Worm (Caenorhabditis elegans): ENCODE data around the gene ins-20.

DNA sequence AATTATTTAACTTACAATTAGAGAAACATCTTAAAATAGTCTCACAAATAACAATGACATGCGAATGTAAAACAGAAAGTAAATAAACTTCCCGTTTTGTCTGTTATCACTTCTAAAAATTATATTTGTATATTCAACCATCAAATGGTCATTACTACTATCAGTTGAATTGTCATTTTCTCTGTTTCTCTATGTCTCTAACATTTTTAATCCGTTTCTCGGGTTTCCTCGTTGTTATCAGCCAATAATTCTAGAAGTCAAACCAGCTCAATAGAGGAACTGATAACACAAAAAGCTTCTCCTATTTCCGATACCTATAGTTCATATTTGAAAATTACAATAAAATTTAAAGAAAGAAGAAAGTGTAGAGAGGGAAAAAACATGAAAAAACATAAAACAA lies 16.0 kb downstream of the ins-20 start:
- TF ChIP-seq F13C5.2 (tag; optimal IDR thresholded peaks at IDR 0.05), result no peak
- TF ChIP-seq hnd-1 (tag; optimal IDR thresholded peaks at IDR 0.05), result no peak
- TF ChIP-seq aly-1 (tag; optimal IDR thresholded peaks at IDR 0.05), result no peak
- no peak for TF ChIP-seq ama-1 (optimal IDR thresholded peaks at IDR 0.05)
- no peak for TF ChIP-seq sea-1 (GFP tag; conservative IDR thresholded peaks at IDR 0.05)
- TF ChIP-seq tbx-37 (GFP tag; conservative IDR thresholded peaks at IDR 0.05), result no peak
- TF ChIP-seq B0310.2 (tag; optimal IDR thresholded peaks at IDR 0.05), result no peak
- no peak for TF ChIP-seq hmg-4 (GFP tag; optimal IDR thresholded peaks at IDR 0.05)
- TF ChIP-seq ceh-36 (tag; optimal IDR thresholded peaks at IDR 0.05), result no peak
